Worm (Caenorhabditis elegans): ENCODE data around the gene ptr-4.

DNA sequence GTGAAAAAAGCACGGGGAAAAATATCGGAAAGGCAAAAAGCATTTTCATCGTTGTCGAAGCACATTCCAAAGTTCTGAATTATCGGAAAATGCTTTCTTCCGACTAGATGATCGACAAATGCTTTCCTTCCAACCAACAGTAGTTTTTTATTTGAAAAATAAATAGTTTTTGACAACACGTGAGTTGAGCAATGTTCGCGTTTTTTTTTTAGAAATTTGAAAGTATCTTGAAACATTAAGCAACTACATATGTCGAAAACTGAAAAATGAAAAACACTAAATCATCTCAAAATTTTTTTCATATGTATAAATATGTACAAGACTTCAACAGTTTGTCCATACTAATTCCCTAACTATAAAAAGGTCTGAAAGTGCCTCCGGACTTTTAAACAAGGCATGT, 26.2 kb downstream of the ptr-4 start, which contains the start of gene hsp-25:
- TF ChIP-seq him-1 (tag; optimal IDR thresholded peaks at IDR 0.05) = no peak
- TF ChIP-seq dao-5 (tag; optimal IDR thresholded peaks at IDR 0.05) = no peak

All from whole organism, L4/young adult.